Worm (Caenorhabditis elegans): ENCODE results near the gene Y73B6BL.22.

Gene Y73B6BL.22

ce11 chrIV:6426089-6426715 lies 9.7 kb upstream of the Y73B6BL.22 start, which contains the start of gene acp-6:
acp-6 (minus strand) TSS chrIV:6426139.
- no peak for TF ChIP-seq mep-1 (tag; optimal IDR thresholded peaks at IDR 0.05)
- TF ChIP-seq bed-3 (GFP tag; optimal IDR thresholded peaks at IDR 0.05), result no peak

ce11 chrIV:6421183-6421635 lies 4.8 kb upstream of the Y73B6BL.22 start, which contains the start of gene puf-11:
puf-11 (plus strand) TSS chrIV:6421585.
- TF ChIP-seq drap-1 (GFP tag; optimal IDR thresholded peaks at IDR 0.05) (no peak), lin-13 (tag; optimal IDR thresholded peaks at IDR 0.05) (no peak), M03D4.4 (tag; optimal IDR thresholded peaks at IDR 0.05) (no peak)

ce11 chrIV:6419031-6419582 lies 2.7 kb upstream of the Y73B6BL.22 start, which contains the start of the genes Y73B6BL.23 and htp-2:
Y73B6BL.23 (minus strand) TSS chrIV:6419081.
htp-2 (plus strand) TSS chrIV:6419522.
- no peak for TF ChIP-seq nhr-76 (tag; optimal IDR thresholded peaks at IDR 0.05)
- TF ChIP-seq nhr-237 (tag; optimal IDR thresholded peaks at IDR 0.05), result no peak
- TF ChIP-seq mab-5 (tag; optimal IDR thresholded peaks at IDR 0.05), result no peak
- TF ChIP-seq ceh-43 (GFP tag; optimal IDR thresholded peaks at IDR 0.05), result no peak
- TF ChIP-seq mep-1 (tag; optimal IDR thresholded peaks at IDR 0.05), result no peak
- TF ChIP-seq ceh-39 (tag; optimal IDR thresholded peaks at IDR 0.05), result no peak

- TF ChIP-seq nhr-237 (tag; optimal IDR thresholded peaks at IDR 0.05) (no peak), ztf-11 (tag; optimal IDR thresholded peaks at IDR 0.05) (no peak), lsy-2 (tag; optimal IDR thresholded peaks at IDR 0.05) (no peak), lin-32 (GFP tag; optimal IDR thresholded peaks at IDR 0.05) (no peak), elt-3 (tag; optimal IDR thresholded peaks at IDR 0.05) (no peak), hlh-1 (tag; optimal IDR thresholded peaks at IDR 0.05) (no peak), elt-1 (tag; optimal IDR thresholded peaks at IDR 0.05; ENCODE audit: borderline replicate concordance, insufficient read depth) (no peak), sptf-1 (tag; optimal IDR thresholded peaks at IDR 0.05) (no peak), mep-1 (tag; optimal IDR thresholded peaks at IDR 0.05) (no peak), ceh-43 (GFP tag; optimal IDR thresholded peaks at IDR 0.05) (no peak), snpc-4 (tag; optimal IDR thresholded peaks at IDR 0.05) (no peak), tbx-8 (GFP tag; optimal IDR thresholded peaks at IDR 0.05) (no peak), nhr-28 (tag; optimal IDR thresholded peaks at IDR 0.05) (no peak), unc-39 (tag; optimal IDR thresholded peaks at IDR 0.05) (no peak), M03D4.4 (tag; optimal IDR thresholded peaks at IDR 0.05) (no peak)
Observed at ce11 chrIV:6417612-6418011, 1.2 kb upstream of the Y73B6BL.22 start.

- no peak for TF ChIP-seq nhr-12 (tag; optimal IDR thresholded peaks at IDR 0.05)
- no peak for TF ChIP-seq mls-2 (tag; optimal IDR thresholded peaks at IDR 0.05)
- TF ChIP-seq hlh-1 (tag; optimal IDR thresholded peaks at IDR 0.05), result peak; percentile 35
- peak; percentile 80 for TF ChIP-seq ces-1 (GFP tag; optimal IDR thresholded peaks at IDR 0.05)
- TF ChIP-seq unc-120 (tag; optimal IDR thresholded peaks at IDR 0.05; ENCODE audit: poor library complexity, severe bottlenecking), result no peak
- peak; percentile 0 for TF ChIP-seq nhr-237 (tag; optimal IDR thresholded peaks at IDR 0.05)
- no peak for TF ChIP-seq drap-1 (GFP tag; optimal IDR thresholded peaks at IDR 0.05)
- TF ChIP-seq ceh-39 (tag; optimal IDR thresholded peaks at IDR 0.05), result no peak
- TF ChIP-seq lin-13 (tag; optimal IDR thresholded peaks at IDR 0.05), result no peak
- TF ChIP-seq ham-2 (GFP tag; optimal IDR thresholded peaks at IDR 0.05), result no peak
- TF ChIP-seq mep-1 (tag; optimal IDR thresholded peaks at IDR 0.05), result peak; percentile 16
- TF ChIP-seq blmp-1 (tag; optimal IDR thresholded peaks at IDR 0.05), result no peak
- no peak for TF ChIP-seq pha-4 (tag; optimal IDR thresholded peaks at IDR 0.05)
- no peak for TF ChIP-seq nhr-28 (tag; optimal IDR thresholded peaks at IDR 0.05)
- TF ChIP-seq ztf-11 (tag; optimal IDR thresholded peaks at IDR 0.05), result no peak
- TF ChIP-seq ceh-83 (GFP tag; optimal IDR thresholded peaks at IDR 0.05), result no peak
- no peak for TF ChIP-seq elt-3 (tag; optimal IDR thresholded peaks at IDR 0.05)
- peak; percentile 60 for TF ChIP-seq lsy-2 (tag; optimal IDR thresholded peaks at IDR 0.05)
- no peak for TF ChIP-seq unc-39 (tag; optimal IDR thresholded peaks at IDR 0.05)
- TF ChIP-seq M03D4.4 (tag; optimal IDR thresholded peaks at IDR 0.05), result no peak
Observed at ce11 chrIV:6415149-6415548, 1.3 kb downstream of the Y73B6BL.22 start, which contains the start of gene exos-2. exos-2 (plus strand) TSS chrIV:6415478.

Measured in whole organism, mixed stage, embryonic.